Fruit fly (Drosophila melanogaster) whole organism, embryonic: ENCODE data around the gene CG8301.

Experiments used
- Ada2b ChIP-seq: fragments of 200-800 bp; sonication (Bioruptor generic); IDR thresholded peaks from 2 replicates; pipeline ENCODE4 v1.3.6; 2022; ENCODE audit warnings: missing biosample characterization, missing genetic modification characterization
- Bgb ChIP-seq: fragments of 200-800 bp; sonication (Bioruptor generic); IDR thresholded peaks from 2 replicates; pipeline ENCODE4 v1.3.6; 2022; ENCODE audit warnings: missing biosample characterization, missing genetic modification characterization; ENCODE audit not compliant: partially characterized antibody
- BtbVII ChIP-seq: fragments of 200-800 bp; sonication (Bioruptor generic); optimal IDR thresholded peaks from 3 replicates; lab custom pipeline; 2017; ENCODE audit warnings: missing biosample characterization, mild to moderate bottlenecking, missing genetic modification characterization
- CG10431 ChIP-seq: fragments of 200-800 bp; sonication (Bioruptor generic); optimal IDR thresholded peaks from 3 replicates; lab custom pipeline; 2018; ENCODE audit warnings: missing biosample characterization, mild to moderate bottlenecking, missing genetic modification characterization
- CG11398 ChIP-seq: fragments of 200-800 bp; sonication (Bioruptor generic); optimal IDR thresholded peaks from 2 replicates; lab custom pipeline; 2016; ENCODE audit warnings: missing biosample characterization, missing genetic modification characterization
- CG12155 ChIP-seq: fragments of 200-800 bp; sonication (Bioruptor generic); optimal IDR thresholded peaks from 3 replicates; lab custom pipeline; 2016; ENCODE audit warnings: missing biosample characterization, missing genetic modification characterization
- CG15269 ChIP-seq: fragments of 200-800 bp; sonication (Bioruptor generic); optimal IDR thresholded peaks from 2 replicates; lab custom pipeline; 2018; ENCODE audit warnings: missing biosample characterization, mild to moderate bottlenecking, missing genetic modification characterization, moderate library complexity
- CG16815 ChIP-seq: fragments of 200-800 bp; sonication (Bioruptor generic); optimal IDR thresholded peaks from 3 replicates; lab custom pipeline; 2017; ENCODE audit warnings: missing biosample characterization, mild to moderate bottlenecking, missing genetic modification characterization
- CG17912 ChIP-seq: fragments of 200-800 bp; sonication (Bioruptor generic); optimal IDR thresholded peaks from 2 replicates; lab custom pipeline; 2018; ENCODE audit warnings: missing biosample characterization, mild to moderate bottlenecking, missing genetic modification characterization
- CG18011 ChIP-seq: fragments of 200-800 bp; sonication (Bioruptor generic); optimal IDR thresholded peaks from 2 replicates; lab custom pipeline; 2017; ENCODE audit warnings: missing biosample characterization, missing genetic modification characterization, mild to moderate bottlenecking, moderate library complexity, missing genotype
- CG2120 ChIP-seq: fragments of 200-800 bp; sonication (Bioruptor generic); optimal IDR thresholded peaks from 3 replicates; lab custom pipeline; 2016; ENCODE audit warnings: missing biosample characterization, missing genetic modification characterization
- CG3065 ChIP-seq: fragments of 200-800 bp; sonication (Bioruptor generic); optimal IDR thresholded peaks from 2 replicates; lab custom pipeline; 2016; ENCODE audit warnings: missing biosample characterization, missing genetic modification characterization
- CG34224 ChIP-seq: fragments of 200-800 bp; sonication (Bioruptor generic); IDR thresholded peaks from 3 replicates; pipeline ENCODE4 v1.3.6; 2022; ENCODE audit warnings: missing biosample characterization, missing genetic modification characterization; ENCODE audit not compliant: partially characterized antibody
- CG42726 ChIP-seq: fragments of 200-800 bp; sonication (Bioruptor generic); IDR thresholded peaks from 2 replicates; pipeline ENCODE4 v1.3.6; 2022; ENCODE audit warnings: missing biosample characterization, missing genetic modification characterization; ENCODE audit not compliant: partially characterized antibody
- CG4707 ChIP-seq: fragments of 200-800 bp; sonication (Bioruptor generic); optimal IDR thresholded peaks from 2 replicates; lab custom pipeline; 2018; ENCODE audit warnings: missing biosample characterization, mild to moderate bottlenecking, missing genetic modification characterization, moderate library complexity
- CG4820 ChIP-seq: fragments of 200-800 bp; sonication (Bioruptor generic); optimal IDR thresholded peaks from 3 replicates; lab custom pipeline; 2016; ENCODE audit warnings: missing biosample characterization, missing genetic modification characterization
- CG7271 ChIP-seq: fragments of 200-800 bp; sonication (Bioruptor generic); optimal IDR thresholded peaks from 2 replicates; lab custom pipeline; 2018; ENCODE audit warnings: missing biosample characterization, mild to moderate bottlenecking, missing genetic modification characterization, moderate library complexity
- CG7839 ChIP-seq: fragments of 200-800 bp; sonication (Bioruptor generic); optimal IDR thresholded peaks from 3 replicates; lab custom pipeline; 2018; ENCODE audit warnings: missing biosample characterization, mild to moderate bottlenecking, missing genetic modification characterization, moderate library complexity
- CG8281 ChIP-seq: fragments of 200-800 bp; sonication (Bioruptor generic); optimal IDR thresholded peaks from 2 replicates; lab custom pipeline; 2018; ENCODE audit warnings: missing biosample characterization, mild to moderate bottlenecking, missing genetic modification characterization, moderate library complexity
- CG9609 ChIP-seq: fragments of 200-800 bp; sonication (Bioruptor generic); optimal IDR thresholded peaks from 3 replicates; lab custom pipeline; 2016; ENCODE audit warnings: missing biosample characterization, missing genetic modification characterization
- CG9932 ChIP-seq: fragments of 200-800 bp; sonication (Bioruptor generic); IDR thresholded peaks from 2 replicates; pipeline ENCODE4 v1.3.6; 2022; ENCODE audit warnings: missing biosample characterization, missing genetic modification characterization
- D ChIP-seq, 2 experiments: fragments of 200-800 bp in 1 of 2; fragments of >200 bp in 1 of 2; sonication (Bioruptor generic) in 1 of 2; optimal IDR thresholded peaks; 2 replicates in 1 of 2; 3 replicates in 1 of 2; lab custom pipeline; 2017; ENCODE audit warnings: mild to moderate bottlenecking in 1 of 2, missing biosample characterization in 1 of 2, missing genetic modification characterization in 1 of 2, missing genetic modification reagents in 1 of 2
- Dll ChIP-seq: fragments of 200-800 bp; sonication (Bioruptor generic); IDR thresholded peaks from 4 replicates; pipeline ENCODE4 v1.3.6; 2022; ENCODE audit warnings: missing biosample characterization, missing genetic modification characterization; ENCODE audit not compliant: partially characterized antibody
- Drgx ChIP-seq: fragments of 200-800 bp; sonication (Bioruptor generic); IDR thresholded peaks from 2 replicates; pipeline ENCODE4 v1.3.6; 2022; ENCODE audit warnings: missing biosample characterization, missing genetic modification characterization
- E2f2 ChIP-seq: fragments of 200-800 bp; sonication (Bioruptor generic); IDR thresholded peaks from 2 replicates; pipeline ENCODE4 v1.3.6; 2022; ENCODE audit warnings: missing biosample characterization, missing genetic modification characterization
- Ets65A ChIP-seq: fragments of 200-800 bp; sonication (Bioruptor generic); peaks from one replicate; lab custom pipeline; 2016; ENCODE audit warnings: missing biosample characterization, missing genetic modification characterization
- Fer1 ChIP-seq: fragments of 200-800 bp; sonication (Bioruptor generic); optimal IDR thresholded peaks from 2 replicates; lab custom pipeline; 2017; ENCODE audit warnings: missing biosample characterization, mild to moderate bottlenecking, missing genetic modification characterization
- HHEX ChIP-seq: fragments of 200-800 bp; sonication (Bioruptor generic); optimal IDR thresholded peaks from 3 replicates; lab custom pipeline; 2017; ENCODE audit warnings: missing biosample characterization, mild to moderate bottlenecking, missing genetic modification characterization, missing genetic modification reagents
- Hey ChIP-seq: fragments of 200-800 bp; sonication (Bioruptor generic); optimal IDR thresholded peaks from 3 replicates; lab custom pipeline; 2018; ENCODE audit warnings: missing biosample characterization, mild to moderate bottlenecking, missing genetic modification characterization
- Hr3 ChIP-seq: fragments of 200-800 bp; sonication (Bioruptor generic); optimal IDR thresholded peaks from 3 replicates; lab custom pipeline; 2016; ENCODE audit warnings: missing biosample characterization, missing genetic modification characterization
- Rx ChIP-seq: fragments of 200-800 bp; sonication (Bioruptor generic); IDR thresholded peaks from 2 replicates; pipeline ENCODE4 v1.3.6; 2022; ENCODE audit warnings: missing biosample characterization, missing genetic modification characterization
- Sox102F ChIP-seq: fragments of 200-800 bp; sonication (Bioruptor generic); optimal IDR thresholded peaks from 2 replicates; lab custom pipeline; 2018; ENCODE audit warnings: missing biosample characterization, mild to moderate bottlenecking, missing genetic modification characterization, moderate library complexity
- Ssrp ChIP-seq: fragments of 200-800 bp; sonication (Bioruptor generic); optimal IDR thresholded peaks from 2 replicates; lab custom pipeline; 2018; ENCODE audit warnings: missing biosample characterization, mild to moderate bottlenecking, missing genetic modification characterization, moderate library complexity
- Taf1 ChIP-seq: fragments of 200-800 bp; sonication (Bioruptor generic); IDR thresholded peaks from 2 replicates; pipeline ENCODE4 v1.3.6; 2022; ENCODE audit warnings: missing biosample characterization, missing genetic modification characterization
- bcd ChIP-seq: fragments of 200-800 bp; sonication (Bioruptor generic); optimal IDR thresholded peaks from 2 replicates; lab custom pipeline; 2017; ENCODE audit warnings: missing biosample characterization, mild to moderate bottlenecking, missing genetic modification characterization
- caup ChIP-seq: fragments of 200-800 bp; sonication (Bioruptor generic); optimal IDR thresholded peaks from 3 replicates; lab custom pipeline; 2017; ENCODE audit warnings: missing biosample characterization, mild to moderate bottlenecking, missing genetic modification characterization, moderate library complexity; ENCODE audit not compliant: severe bottlenecking
- disco-r ChIP-seq: fragments of 200-800 bp; sonication (Bioruptor generic); optimal IDR thresholded peaks from 2 replicates; lab custom pipeline; 2016; ENCODE audit warnings: missing biosample characterization, missing genetic modification characterization
- exex ChIP-seq: fragments of 200-800 bp; sonication (Bioruptor generic); optimal IDR thresholded peaks from 4 replicates; lab custom pipeline; 2018; ENCODE audit warnings: missing biosample characterization, mild to moderate bottlenecking, missing genetic modification characterization, moderate library complexity
- gce ChIP-seq: fragments of 200-800 bp; sonication (Bioruptor generic); IDR thresholded peaks from 3 replicates; pipeline ENCODE4 v1.3.6; 2022; ENCODE audit warnings: missing biosample characterization, missing genetic modification characterization
- h ChIP-seq: fragments of >200 bp; optimal IDR thresholded peaks from 2 replicates; lab custom pipeline; 2017
- lab ChIP-seq: fragments of 200-800 bp; sonication (Bioruptor generic); optimal IDR thresholded peaks from 3 replicates; lab custom pipeline; 2017; ENCODE audit warnings: missing biosample characterization, missing genetic modification characterization, mild to moderate bottlenecking, moderate library complexity, missing genetic modification reagents
- lmd ChIP-seq: fragments of 200-800 bp; sonication (Bioruptor generic); IDR thresholded peaks from 2 replicates; pipeline ENCODE4 v1.3.6; 2022; ENCODE audit warnings: missing biosample characterization, missing genetic modification characterization
- pan ChIP-seq, 4 experiments: fragments of >200 bp in 3 of 4; fragments of 200-800 bp in 1 of 4; sonication (Bioruptor generic) in 1 of 4; optimal IDR thresholded peaks in 3 of 4; IDR thresholded peaks in 1 of 4; 2 replicates each; pipeline versions ENCODE4 v1.3.6 to Lab custom; 2017 to 2022; ENCODE audit warnings: missing biosample characterization in 2 of 4, missing genetic modification characterization in 2 of 4, mixed read lengths in 1 of 4
- prd ChIP-seq, 3 experiments: fragments of >200 bp in 2 of 3; fragments of 200-800 bp in 1 of 3; sonication (Bioruptor generic) in 1 of 3; optimal IDR thresholded peaks in 2 of 3; IDR thresholded peaks in 1 of 3; 2 replicates in 2 of 3; 3 replicates in 1 of 3; pipeline versions ENCODE4 v1.3.6 to Lab custom; 2017 to 2022; ENCODE audit warnings: missing biosample characterization in 1 of 3, missing genetic modification characterization in 1 of 3
- run ChIP-seq: fragments of 200-800 bp; sonication (Bioruptor generic); optimal IDR thresholded peaks from 3 replicates; lab custom pipeline; 2018; ENCODE audit warnings: missing biosample characterization, mild to moderate bottlenecking, missing genetic modification characterization
- stc ChIP-seq: fragments of 200-800 bp; sonication (Bioruptor generic); IDR thresholded peaks from 2 replicates; pipeline ENCODE4 v1.3.6; 2022; ENCODE audit warnings: missing biosample characterization, missing genetic modification characterization
- unpg ChIP-seq: fragments of 200-800 bp; sonication (Bioruptor generic); optimal IDR thresholded peaks from 3 replicates; lab custom pipeline; 2018; ENCODE audit warnings: missing biosample characterization, mild to moderate bottlenecking, missing genetic modification characterization, moderate library complexity
- yki ChIP-seq: fragments of >200 bp; optimal IDR thresholded peaks from 3 replicates; lab custom pipeline; 2018
- zfh2 ChIP-seq: fragments of 200-800 bp; sonication (Bioruptor generic); optimal IDR thresholded peaks from 2 replicates; lab custom pipeline; 2016; ENCODE audit warnings: missing biosample characterization, missing genetic modification characterization

CG8301 gene

DNA sequence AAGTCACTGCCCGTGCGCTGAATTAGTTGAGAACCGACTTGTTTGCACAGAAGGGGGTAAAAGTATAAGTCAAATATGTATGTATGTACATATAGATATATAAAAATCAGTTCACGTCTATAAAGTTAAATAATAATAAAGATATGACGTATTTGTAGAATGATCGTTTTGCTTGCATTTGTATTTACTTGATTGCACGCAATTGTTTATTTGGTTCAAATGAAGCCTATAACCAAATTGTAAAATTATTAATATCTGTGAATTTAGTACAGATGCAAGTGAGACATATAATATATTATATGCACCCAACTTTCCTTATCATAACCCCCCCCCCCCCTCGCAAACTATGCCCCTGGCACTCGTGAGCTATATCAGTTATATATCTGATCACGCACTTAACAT, 19.5 kb downstream of the CG8301 start (continued):
- TF ChIP-seq CG42726 (GFP tag; lab: Robert Waterston, UW) (no peak), Hey (tag; lab: Kevin White, UChicago) (no peak), CG4707 (GFP tag; lab: Kevin White, UChicago) (peak; percentile 18), CG16815 (peak; percentile 12), CG9932 (GFP tag; lab: Robert Waterston, UW) (peak; percentile 66), CG3065 (GFP tag; lab: Kevin White, UChicago) (no peak), Sox102F (peak; percentile 23), h (lab: Kevin White, UChicago) (no peak), Ets65A (GFP tag; lab: Kevin White, UChicago) (peak; percentile 88), run (tag; lab: Kevin White, UChicago) (no peak), pan (optimal IDR thresholded peaks at IDR 0.05; lab: Kevin White, UChicago) (no peak), pan (GFP tag; optimal IDR thresholded peaks at IDR 0.05 in 1 of 2, IDR thresholded peaks at IDR 0.05 in 1 of 2) (no peak), lab (GFP tag; lab: Kevin White, UChicago) (peak; percentile 81), CG8281 (tag; lab: Kevin White, UChicago) (peak; percentile 24), CG34224 (GFP tag; lab: Robert Waterston, UW) (no peak), CG17912 (GFP tag; lab: Kevin White, UChicago) (no peak), Rx (GFP tag; lab: Robert Waterston, UW) (no peak), BtbVII (GFP tag; lab: Kevin White, UChicago) (peak; percentile 78), disco-r (no peak), Taf1 (GFP tag; lab: Robert Waterston, UW) (peak; percentile 24; the same call in 1 of the 2 replicates), CG9609 (no peak), yki (no peak), exex (peak; percentile 42), D (optimal IDR thresholded peaks at IDR 0.05; lab: Kevin White, UChicago) (no peak), D (GFP tag; optimal IDR thresholded peaks at IDR 0.05; lab: Kevin White, UChicago) (no peak), Drgx (GFP tag; lab: Robert Waterston, UW) (no peak), CG7839 (peak; percentile 71), CG10431 (GFP tag; lab: Kevin White, UChicago) (peak; percentile 29), Fer1 (GFP tag; lab: Kevin White, UChicago) (peak; percentile 68), bcd (GFP tag; lab: Kevin White, UChicago) (peak; percentile 25), unpg (GFP tag; lab: Kevin White, UChicago) (peak; percentile 37), CG7271 (tag; lab: Kevin White, UChicago) (no peak), HHEX (GFP tag; lab: Kevin White, UChicago) (peak; percentile 55), CG18011 (peak; percentile 14), CG2120 (GFP tag; lab: Kevin White, UChicago) (peak; percentile 63), CG15269 (tag; lab: Kevin White, UChicago) (peak; percentile 9), gce (GFP tag; lab: Robert Waterston, UW) (no peak), Dll (GFP tag; lab: Robert Waterston, UW) (no peak), zfh2 (GFP tag; lab: Kevin White, UChicago) (no peak), CG4820 (no peak), Ssrp (tag; lab: Kevin White, UChicago) (peak; percentile 4), caup (peak; percentile 71), Ada2b (GFP tag; lab: Robert Waterston, UW) (no peak), Hr3 (GFP tag; lab: Kevin White, UChicago) (no peak), stc (GFP tag; lab: Robert Waterston, UW) (0 out of 2 replicates have a peak, but pooled peaks have one; percentile 37), Bgb (GFP tag; lab: Robert Waterston, UW) (no peak), CG11398 (GFP tag; lab: Kevin White, UChicago) (no peak), CG12155 (GFP tag; lab: Kevin White, UChicago) (no peak), E2f2 (GFP tag; lab: Robert Waterston, UW) (no peak), lmd (GFP tag; lab: Robert Waterston, UW) (peak; percentile 30; the same call in 1 of the 2 replicates), prd (optimal IDR thresholded peaks at IDR 0.05; lab: Kevin White, UChicago) (no peak), prd (GFP tag; IDR thresholded peaks at IDR 0.05; lab: Robert Waterston, UW) (peak; percentile 53; the same call in 2 of the 3 replicates)
